Fruit fly (Drosophila melanogaster) whole organism, embryonic: ENCODE data around the gene CG12516.

ENCODE experiments used
- Adf1 ChIP-seq: fragments of 200-800 bp; sonication (Bioruptor generic); IDR thresholded peaks from 2 replicates; pipeline ENCODE4 v1.3.6; 2022; ENCODE audit warnings: missing biosample characterization, missing genetic modification characterization
- Antp ChIP-seq: fragments of 200-800 bp; sonication (Bioruptor generic); optimal IDR thresholded peaks from 3 replicates; lab custom pipeline; 2016; ENCODE audit warnings: missing biosample characterization, missing genetic modification characterization
- Bdp1 ChIP-seq: fragments of 200-800 bp; sonication (Bioruptor generic); optimal IDR thresholded peaks from 3 replicates; lab custom pipeline; 2016; ENCODE audit warnings: missing biosample characterization, missing genetic modification characterization
- Bteb2 ChIP-seq: fragments of 200-800 bp; sonication (Bioruptor generic); optimal IDR thresholded peaks from 2 replicates; lab custom pipeline; 2016; ENCODE audit warnings: missing biosample characterization, missing genetic modification characterization
- CG10267 ChIP-seq: fragments of 200-800 bp; sonication (Bioruptor generic); optimal IDR thresholded peaks from 2 replicates; lab custom pipeline; 2018; ENCODE audit warnings: missing biosample characterization, mild to moderate bottlenecking, missing genetic modification characterization, moderate library complexity
- CG11093 ChIP-seq: fragments of 200-800 bp; sonication (Bioruptor generic); IDR thresholded peaks from 3 replicates; pipeline ENCODE4 v1.3.6; 2022; ENCODE audit warnings: missing biosample characterization, missing genetic modification characterization
- CG11247 ChIP-seq: fragments of 200-800 bp; sonication (Bioruptor generic); IDR thresholded peaks from 2 replicates; pipeline ENCODE4 v1.3.6; 2022; ENCODE audit warnings: missing biosample characterization, missing genetic modification characterization
- CG12391 ChIP-seq: fragments of 200-800 bp; sonication (Bioruptor generic); optimal IDR thresholded peaks from 3 replicates; lab custom pipeline; 2018; ENCODE audit warnings: missing biosample characterization, mild to moderate bottlenecking, missing genetic modification characterization, moderate library complexity
- CG13624 ChIP-seq: fragments of 200-800 bp; sonication (Bioruptor generic); optimal IDR thresholded peaks from 2 replicates; lab custom pipeline; 2016; ENCODE audit warnings: missing biosample characterization, missing genetic modification characterization
- CG13775 ChIP-seq: fragments of 200-800 bp; sonication (Bioruptor generic); optimal IDR thresholded peaks from 3 replicates; lab custom pipeline; 2017; ENCODE audit warnings: missing biosample characterization, mild to moderate bottlenecking, missing genetic modification characterization
- CG15073 ChIP-seq: fragments of 200-800 bp; sonication (Bioruptor generic); optimal IDR thresholded peaks from 2 replicates; lab custom pipeline; 2016; ENCODE audit warnings: missing biosample characterization, missing genetic modification characterization
- CG15601 ChIP-seq: fragments of 200-800 bp; sonication (Bioruptor generic); optimal IDR thresholded peaks from 3 replicates; lab custom pipeline; 2019; ENCODE audit warnings: missing biosample characterization, mild to moderate bottlenecking, missing genetic modification characterization, moderate library complexity
- CG16779 ChIP-seq: fragments of 200-800 bp; sonication (Bioruptor generic); IDR thresholded peaks from 2 replicates; pipeline ENCODE4 v1.3.6; 2022; ENCODE audit warnings: missing biosample characterization, missing genetic modification characterization
- CG17568 ChIP-seq: fragments of 200-800 bp; sonication (Bioruptor generic); optimal IDR thresholded peaks from 2 replicates; lab custom pipeline; 2018; ENCODE audit warnings: missing biosample characterization, mild to moderate bottlenecking, missing genetic modification characterization, moderate library complexity
- CG30403 ChIP-seq: fragments of 200-800 bp; sonication (Bioruptor generic); optimal IDR thresholded peaks from 3 replicates; lab custom pipeline; 2016; ENCODE audit warnings: missing biosample characterization, missing genetic modification characterization
- CG31224 ChIP-seq: fragments of 200-800 bp; sonication (Bioruptor generic); IDR thresholded peaks from 2 replicates; pipeline ENCODE4 v1.3.6; 2022; ENCODE audit warnings: missing biosample characterization, missing genetic modification characterization
- CG31388 ChIP-seq: fragments of 200-800 bp; sonication (Bioruptor generic); optimal IDR thresholded peaks from 2 replicates; lab custom pipeline; 2016; ENCODE audit warnings: missing biosample characterization, missing genetic modification characterization
- CG3838 ChIP-seq: fragments of 200-800 bp; sonication (Bioruptor generic); optimal IDR thresholded peaks from 3 replicates; lab custom pipeline; 2016; ENCODE audit warnings: missing biosample characterization, missing genetic modification characterization
- CG43689 ChIP-seq: fragments of 200-800 bp; sonication (Bioruptor generic); IDR thresholded peaks from 2 replicates; pipeline ENCODE4 v1.3.6; 2022; ENCODE audit warnings: missing biosample characterization, missing genetic modification characterization
- CG6254 ChIP-seq: fragments of 200-800 bp; sonication (Bioruptor generic); optimal IDR thresholded peaks from 3 replicates; lab custom pipeline; 2017; ENCODE audit warnings: mild to moderate bottlenecking, missing biosample characterization, missing genetic modification reagents, missing genetic modification characterization
- CG7745 ChIP-seq: fragments of 200-800 bp; sonication (Bioruptor generic); optimal IDR thresholded peaks from 2 replicates; lab custom pipeline; 2018; ENCODE audit warnings: missing biosample characterization, mild to moderate bottlenecking, missing genetic modification characterization, moderate library complexity
- CG7928 ChIP-seq: fragments of 200-800 bp; sonication (Bioruptor generic); optimal IDR thresholded peaks from 2 replicates; lab custom pipeline; 2017; ENCODE audit warnings: missing biosample characterization, mild to moderate bottlenecking, missing genetic modification characterization
- CG7963 ChIP-seq: fragments of 200-800 bp; sonication (Bioruptor generic); IDR thresholded peaks from 3 replicates; pipeline ENCODE4 v1.3.6; 2022; ENCODE audit warnings: missing biosample characterization, missing genetic modification characterization; ENCODE audit not compliant: partially characterized antibody
- Dref ChIP-seq: fragments of 200-800 bp; sonication (Bioruptor generic); IDR thresholded peaks from 2 replicates; pipeline ENCODE4 v1.3.6; 2022; ENCODE audit warnings: missing biosample characterization, missing genetic modification characterization
- Hmx ChIP-seq: fragments of 200-800 bp; sonication (Bioruptor generic); optimal IDR thresholded peaks from 2 replicates; lab custom pipeline; 2016; ENCODE audit warnings: missing biosample characterization, missing genetic modification characterization
- Max ChIP-seq: fragments of 200-800 bp; sonication (Bioruptor generic); optimal IDR thresholded peaks from 2 replicates; lab custom pipeline; 2016; ENCODE audit warnings: missing biosample characterization, mild to moderate bottlenecking, missing genetic modification characterization
- Oli ChIP-seq: fragments of 200-800 bp; sonication (Bioruptor generic); optimal IDR thresholded peaks from 2 replicates; lab custom pipeline; 2018; ENCODE audit warnings: missing biosample characterization, mild to moderate bottlenecking, missing genetic modification characterization, moderate library complexity
- Sry-δ ChIP-seq: fragments of 200-800 bp; sonication (Bioruptor generic); optimal IDR thresholded peaks from 2 replicates; lab custom pipeline; 2016; ENCODE audit warnings: missing biosample characterization, missing genetic modification characterization
- Ssrp ChIP-seq: fragments of 200-800 bp; sonication (Bioruptor generic); optimal IDR thresholded peaks from 2 replicates; lab custom pipeline; 2018; ENCODE audit warnings: missing biosample characterization, mild to moderate bottlenecking, missing genetic modification characterization, moderate library complexity
- Stat92E ChIP-seq, 3 experiments: fragments of >200 bp in 2 of 3; fragments of 200-800 bp in 1 of 3; sonication (Bioruptor generic) in 1 of 3; optimal IDR thresholded peaks; 2 replicates each; lab custom pipeline; 2017 to 2019; ENCODE audit warnings: missing biosample characterization in 3 of 3, missing genetic modification characterization in 3 of 3, mild to moderate bottlenecking in 1 of 3, moderate library complexity in 1 of 3
- YL-1 ChIP-seq: fragments of 200-800 bp; sonication (Bioruptor generic); optimal IDR thresholded peaks from 3 replicates; lab custom pipeline; 2017; ENCODE audit warnings: missing biosample characterization, mild to moderate bottlenecking, missing genetic modification characterization
- bsh ChIP-seq, 2 experiments: fragments of 200-800 bp; sonication (Bioruptor generic); optimal IDR thresholded peaks; 2 replicates each; lab custom pipeline; 2017 to 2018; ENCODE audit warnings: mild to moderate bottlenecking in 2 of 2, missing biosample characterization in 2 of 2, missing genetic modification characterization in 2 of 2, moderate library complexity in 1 of 2
- chinmo ChIP-seq: fragments of 200-800 bp; sonication (Bioruptor generic); IDR thresholded peaks from 4 replicates; pipeline ENCODE4 v1.3.6; 2022; ENCODE audit warnings: missing biosample characterization, missing genetic modification characterization; ENCODE audit not compliant: partially characterized antibody
- croc ChIP-seq: fragments of 200-800 bp; sonication (Bioruptor generic); conservative IDR thresholded peaks from 3 replicates; pipeline ENCODE4 v1.3.6; 2022; ENCODE audit warnings: missing biosample characterization, missing genetic modification characterization
- dpn ChIP-seq, 2 experiments: fragments of 200-800 bp; sonication (Bioruptor generic); optimal IDR thresholded peaks; 3 replicates each; lab custom pipeline; 2016; ENCODE audit warnings: missing biosample characterization in 2 of 2, missing genetic modification characterization in 2 of 2
- emc ChIP-seq: fragments of 200-800 bp; sonication (Bioruptor generic); optimal IDR thresholded peaks from 2 replicates; lab custom pipeline; 2016; ENCODE audit warnings: missing biosample characterization, missing genetic modification characterization
- fru ChIP-seq: fragments of >200 bp; optimal IDR thresholded peaks from 2 replicates; lab custom pipeline; 2017
- gsb ChIP-seq: fragments of 200-800 bp; sonication (Bioruptor generic); IDR thresholded peaks from 2 replicates; pipeline ENCODE4 v1.3.6; 2022; ENCODE audit warnings: missing biosample characterization, missing genetic modification characterization
- ham ChIP-seq: fragments of 200-800 bp; sonication (Bioruptor generic); IDR thresholded peaks from 2 replicates; pipeline ENCODE4 v1.3.6; 2022; ENCODE audit warnings: missing biosample characterization, missing genetic modification characterization
- hb ChIP-seq: fragments of 200-800 bp; sonication (Bioruptor generic); IDR thresholded peaks from 3 replicates; pipeline ENCODE4 v1.3.6; 2022; ENCODE audit warnings: missing biosample characterization, missing genetic modification characterization; ENCODE audit not compliant: partially characterized antibody
- ind ChIP-seq: fragments of 200-800 bp; sonication (Bioruptor generic); optimal IDR thresholded peaks from 3 replicates; lab custom pipeline; 2016; ENCODE audit warnings: missing biosample characterization, missing genetic modification characterization
- inv ChIP-seq: fragments of 200-800 bp; sonication (Bioruptor generic); IDR thresholded peaks from 2 replicates; pipeline ENCODE4 v1.3.6; 2022; ENCODE audit warnings: missing biosample characterization, missing genetic modification characterization; ENCODE audit not compliant: partially characterized antibody
- onecut ChIP-seq: fragments of 200-800 bp; sonication (Bioruptor generic); IDR thresholded peaks from 2 replicates; pipeline ENCODE4 v1.3.6; 2022; ENCODE audit warnings: missing biosample characterization, missing genetic modification characterization
- phol ChIP-seq: fragments of 200-800 bp; sonication (Bioruptor generic); optimal IDR thresholded peaks from 3 replicates; lab custom pipeline; 2018; ENCODE audit warnings: missing biosample characterization, mild to moderate bottlenecking, missing genetic modification characterization, moderate library complexity
- pita ChIP-seq: fragments of 200-800 bp; sonication (Bioruptor generic); optimal IDR thresholded peaks from 2 replicates; lab custom pipeline; 2017; ENCODE audit warnings: missing biosample characterization, mild to moderate bottlenecking, missing genetic modification characterization
- pnt ChIP-seq: fragments of 200-800 bp; sonication (Bioruptor generic); optimal IDR thresholded peaks from 3 replicates; lab custom pipeline; 2016; ENCODE audit warnings: missing biosample characterization, missing genetic modification characterization
- shn ChIP-seq: fragments of 200-800 bp; sonication (Bioruptor generic); optimal IDR thresholded peaks from 3 replicates; lab custom pipeline; 2016; ENCODE audit warnings: missing biosample characterization, missing genetic modification characterization
- tup ChIP-seq: fragments of 200-800 bp; sonication (Bioruptor generic); optimal IDR thresholded peaks from 2 replicates; lab custom pipeline; 2016; ENCODE audit warnings: missing biosample characterization, mild to moderate bottlenecking, missing genetic modification characterization, moderate library complexity
- wek ChIP-seq: fragments of 200-800 bp; sonication (Bioruptor generic); optimal IDR thresholded peaks from 3 replicates; lab custom pipeline; 2018; ENCODE audit warnings: missing biosample characterization, mild to moderate bottlenecking, missing genetic modification characterization, moderate library complexity

CG12516 gene

dm6 chr3R:28335462-28335998 is 31.1 kb upstream of the CG12516 start (continued):
- peak; percentile 33; the same call in 1 of the 2 replicates for TF ChIP-seq CG31224
- TF ChIP-seq bsh (GFP tag; optimal IDR thresholded peaks at IDR 0.05; lab: Kevin White, UChicago) = peak in 1 of 2 experiments; percentile 70
- peak; percentile 78 for TF ChIP-seq CG15601
- peak; percentile 80 for TF ChIP-seq shn (GFP tag; lab: Kevin White, UChicago)
- 0 out of 2 replicates have a peak, but pooled peaks have one; percentile 41 for TF ChIP-seq CG43689 (GFP tag; lab: Robert Waterston, UW)
- TF ChIP-seq Dref (GFP tag; lab: Robert Waterston, UW) = peak; percentile 48
- peak; percentile 59 for TF ChIP-seq tup (GFP tag; lab: Kevin White, UChicago)
- TF ChIP-seq CG13624 (GFP tag; lab: Kevin White, UChicago) = peak; percentile 86
- peak; percentile 92; the same call in 3 of the 4 replicates for TF ChIP-seq chinmo
- TF ChIP-seq CG7745 (tag; lab: Kevin White, UChicago) = no peak
- TF ChIP-seq Oli (tag; lab: Kevin White, UChicago) = peak; percentile 74
- peak; percentile 64 for TF ChIP-seq Sry-δ (GFP tag; lab: Kevin White, UChicago)
- TF ChIP-seq Antp = peak; percentile 87
- peak; percentile 24 for TF ChIP-seq CG3838
- TF ChIP-seq CG10267 (tag; lab: Kevin White, UChicago) = peak; percentile 73
- TF ChIP-seq CG15073 (GFP tag; lab: Kevin White, UChicago) = no peak
- TF ChIP-seq fru (lab: Kevin White, UChicago) = peak; percentile 24
- peak; percentile 55; the same call in 2 of the 3 replicates for TF ChIP-seq croc (GFP tag; lab: Robert Waterston, UW)
- TF ChIP-seq CG7963 = 0 out of 3 replicates have a peak, but pooled peaks have one; percentile 21
- TF ChIP-seq Bdp1 = peak; percentile 65
- peak; percentile 83 for TF ChIP-seq CG13775 (GFP tag; lab: Kevin White, UChicago)
- TF ChIP-seq CG17568 = peak; percentile 64
- TF ChIP-seq Hmx (GFP tag; lab: Kevin White, UChicago) = no peak
- peak; percentile 99 for TF ChIP-seq CG7928 (GFP tag; lab: Kevin White, UChicago)
- TF ChIP-seq ham (GFP tag; lab: Robert Waterston, UW) = 0 out of 2 replicates have a peak, but pooled peaks have one; percentile 38
- peak; percentile 75 for TF ChIP-seq ind (GFP tag; lab: Kevin White, UChicago)
- peak; percentile 81 for TF ChIP-seq CG30403 (GFP tag; lab: Kevin White, UChicago)
- peak; percentile 90 for TF ChIP-seq YL-1
- peak; percentile 87 for TF ChIP-seq phol (tag; lab: Kevin White, UChicago)
- TF ChIP-seq wek (GFP tag; lab: Kevin White, UChicago) = peak; percentile 19
- TF ChIP-seq CG16779 (GFP tag; lab: Robert Waterston, UW) = no peak
- peak; percentile 75 for TF ChIP-seq Bteb2 (GFP tag; lab: Kevin White, UChicago)
- peak; percentile 64 for TF ChIP-seq Adf1 (GFP tag; lab: Robert Waterston, UW)
- TF ChIP-seq CG31388 (GFP tag; lab: Kevin White, UChicago) = no peak
- peak; percentile 39 for TF ChIP-seq CG11247 (GFP tag; lab: Robert Waterston, UW)
- no peak for TF ChIP-seq Stat92E (GFP tag; optimal IDR thresholded peaks at IDR 0.05; lab: Kevin White, UChicago)
- peak; percentile 54 for TF ChIP-seq Ssrp (tag; lab: Kevin White, UChicago)
- peak; percentile 65 for TF ChIP-seq emc (GFP tag; lab: Kevin White, UChicago)
- peak; percentile 80 for TF ChIP-seq pnt (GFP tag; lab: Kevin White, UChicago)
- TF ChIP-seq hb (GFP tag; lab: Robert Waterston, UW) = no peak
- TF ChIP-seq pita (GFP tag; lab: Kevin White, UChicago) = no peak
- TF ChIP-seq onecut = peak; percentile 61
- peak; percentile 78 for TF ChIP-seq CG12391 (tag; lab: Kevin White, UChicago)
- 0 out of 3 replicates have a peak, but pooled peaks have one; percentile 34 for TF ChIP-seq CG11093 (GFP tag; lab: Robert Waterston, UW)
- no peak for TF ChIP-seq CG6254
- TF ChIP-seq Max (GFP tag; lab: Kevin White, UChicago) = peak; percentile 80
- peak; percentile 77 to 82 for TF ChIP-seq dpn (GFP tag; optimal IDR thresholded peaks at IDR 0.05; lab: Kevin White, UChicago)
- peak; percentile 41; the same call in 1 of the 2 replicates for TF ChIP-seq inv (GFP tag; lab: Robert Waterston, UW)
- 0 out of 2 replicates have a peak, but pooled peaks have one; percentile 34 for TF ChIP-seq gsb (GFP tag; lab: Robert Waterston, UW)
